Worm (Caenorhabditis elegans): ENCODE measurements around the gene mig-21.

Gene mig-21

ce11 chrIII:5838159-5839046, 39.8 kb downstream of the mig-21 start (continued):
- TF ChIP-seq egl-27 (tag; optimal IDR thresholded peaks at IDR 0.05) (no peak), nhr-28 (tag; optimal IDR thresholded peaks at IDR 0.05) (no peak), ceh-63 (GFP tag; optimal IDR thresholded peaks at IDR 0.05) (no peak), isw-1 (GFP tag; IDR thresholded peaks at IDR 0.05) (no peak), dpl-1 (GFP tag; optimal IDR thresholded peaks at IDR 0.05) (no peak), pax-3 (tag; optimal IDR thresholded peaks at IDR 0.05) (peak; percentile 54), mab-9 (GFP tag; IDR thresholded peaks at IDR 0.05) (no peak), egl-13 (tag; optimal IDR thresholded peaks at IDR 0.05) (no peak), nhr-12 (tag; optimal IDR thresholded peaks at IDR 0.05) (no peak), tbx-2 (tag; optimal IDR thresholded peaks at IDR 0.05) (peak; percentile 66), C16A3.4 (tag; optimal IDR thresholded peaks at IDR 0.05) (peak; percentile 52), C04F5.9 (tag; optimal IDR thresholded peaks at IDR 0.05) (no peak), blmp-1 (tag; optimal IDR thresholded peaks at IDR 0.05) (peak; percentile 83), rnt-1 (tag; optimal IDR thresholded peaks at IDR 0.05) (no peak), hpl-2 (GFP tag; optimal IDR thresholded peaks at IDR 0.05) (no peak), aha-1 (tag; optimal IDR thresholded peaks at IDR 0.05) (no peak), pag-3 (tag; optimal IDR thresholded peaks at IDR 0.05; ENCODE audit: borderline replicate concordance, insufficient read depth) (no peak), ceh-82 (tag; optimal IDR thresholded peaks at IDR 0.05) (peak in 1 of 3 experiments; percentile 18), skn-1 (tag; optimal IDR thresholded peaks at IDR 0.05) (no peak), unc-130 (tag; optimal IDR thresholded peaks at IDR 0.05) (peak; percentile 51), nhr-90 (tag; optimal IDR thresholded peaks at IDR 0.05; ENCODE audit: poor library complexity) (peak; percentile 62), nhr-77 (tag; optimal IDR thresholded peaks at IDR 0.05) (peak; percentile 66), aly-2 (tag; optimal IDR thresholded peaks at IDR 0.05) (no peak), irx-1 (tag; optimal IDR thresholded peaks at IDR 0.05) (no peak), sox-4 (tag; optimal IDR thresholded peaks at IDR 0.05) (no peak), ceh-88 (GFP tag; IDR thresholded peaks at IDR 0.05) (no peak), swsn-7 (tag; optimal IDR thresholded peaks at IDR 0.05) (no peak), nhr-19 (GFP tag; conservative IDR thresholded peaks at IDR 0.05) (peak; percentile 46), nhr-85 (tag) (peak; percentile 79), nhr-237 (tag; optimal IDR thresholded peaks at IDR 0.05) (no peak), jun-1 (tag; optimal IDR thresholded peaks at IDR 0.05) (no peak), lin-14 (GFP tag; optimal IDR thresholded peaks at IDR 0.05) (peak; percentile 72), unc-30 (tag; optimal IDR thresholded peaks at IDR 0.05) (no peak), nhr-71 (tag; optimal IDR thresholded peaks at IDR 0.05) (peak; percentile 76), ceh-8 (GFP tag; optimal IDR thresholded peaks at IDR 0.05) (no peak), ets-5 (GFP tag; IDR thresholded peaks at IDR 0.05) (no peak), pqm-1 (tag; optimal IDR thresholded peaks at IDR 0.05) (no peak), efl-1 (optimal IDR thresholded peaks at IDR 0.05) (peak in 1 of 2 experiments; percentile 1), efl-1 (GFP tag; optimal IDR thresholded peaks at IDR 0.05 in 1 of 2) (no peak), snpc-4 (tag; optimal IDR thresholded peaks at IDR 0.05) (no peak), nhr-76 (tag; optimal IDR thresholded peaks at IDR 0.05) (no peak), Y116A8C.19 (tag; optimal IDR thresholded peaks at IDR 0.05; ENCODE audit: borderline replicate concordance) (no peak), elt-3 (tag; optimal IDR thresholded peaks at IDR 0.05) (peak in 5 of 6 experiments; percentile 14 to 76 (median 54)), fkh-8 (tag; optimal IDR thresholded peaks at IDR 0.05) (no peak), unc-62 (GFP tag; optimal IDR thresholded peaks at IDR 0.05) (no peak), hlh-4 (tag; optimal IDR thresholded peaks at IDR 0.05) (no peak), ama-1 (optimal IDR thresholded peaks at IDR 0.05) (peak; percentile 70), snu-23 (GFP tag; optimal IDR thresholded peaks at IDR 0.05) (peak; percentile 66), nhr-84 (tag; optimal IDR thresholded peaks at IDR 0.05) (no peak), mef-2 (tag; optimal IDR thresholded peaks at IDR 0.05) (no peak), C34B4.2 (tag; optimal IDR thresholded peaks at IDR 0.05) (no peak), ceh-90 (tag; optimal IDR thresholded peaks at IDR 0.05) (no peak)
